Worm (Caenorhabditis elegans) whole organism, mixed stage, embryonic: ENCODE measurements around the gene alkb-8.

Source experiments
- M03D4.4 ChIP-seq: sonication (generic microtip); optimal IDR thresholded peaks from 2 replicates; lab custom pipeline; 2017; ENCODE audit warnings: mild to moderate bottlenecking, missing genetic modification characterization, missing compliant biosample characterization
- bed-3 ChIP-seq: fragments of 200-800 bp; sonication (Bioruptor generic); optimal IDR thresholded peaks from 3 replicates; lab custom pipeline; 2018; ENCODE audit warnings: mild to moderate bottlenecking, missing genetic modification characterization, moderate library complexity, missing compliant biosample characterization
- ceh-39 ChIP-seq: fragments of 150-350 bp; optimal IDR thresholded peaks from 2 replicates; lab custom pipeline; 2014; ENCODE audit warnings: missing biosample characterization, missing genetic modification characterization
- ceh-43 ChIP-seq: fragments of 200-800 bp; sonication (Bioruptor generic); optimal IDR thresholded peaks from 2 replicates; lab custom pipeline; 2018; ENCODE audit warnings: mild to moderate bottlenecking, missing genetic modification characterization, moderate library complexity, missing compliant biosample characterization
- ceh-83 ChIP-seq: fragments of 200-800 bp; sonication (Bioruptor generic); optimal IDR thresholded peaks from 2 replicates; lab custom pipeline; 2018; ENCODE audit warnings: mild to moderate bottlenecking, missing genetic modification characterization, missing compliant biosample characterization
- ces-1 ChIP-seq: fragments of 150-350 bp; optimal IDR thresholded peaks from 2 replicates; lab custom pipeline; 2014; ENCODE audit warnings: missing biosample characterization, missing genetic modification reagents, missing genetic modification characterization
- cnd-1 ChIP-seq: fragments of 200-800 bp; sonication (Bioruptor generic); optimal IDR thresholded peaks from 2 replicates; lab custom pipeline; 2018; ENCODE audit warnings: mild to moderate bottlenecking, missing genetic modification characterization, missing compliant biosample characterization
- drap-1 ChIP-seq: fragments of 200-800 bp; sonication (Bioruptor generic); optimal IDR thresholded peaks from 3 replicates; lab custom pipeline; 2018; ENCODE audit warnings: mild to moderate bottlenecking, missing genetic modification characterization, missing compliant biosample characterization
- elt-1 ChIP-seq: sonication (generic microtip); optimal IDR thresholded peaks from 2 replicates; lab custom pipeline; 2017; ENCODE audit warnings: missing genetic modification characterization, mild to moderate bottlenecking, missing compliant biosample characterization, antibody characterized with exemption, moderate library complexity, borderline replicate concordance; ENCODE audit not compliant: insufficient read depth
- elt-3 ChIP-seq: fragments of 150-350 bp; optimal IDR thresholded peaks from 2 replicates; lab custom pipeline; 2014; ENCODE audit warnings: missing biosample characterization, missing genetic modification characterization
- flh-1 ChIP-seq: fragments of 200-800 bp; sonication (Bioruptor generic); optimal IDR thresholded peaks from 2 replicates; lab custom pipeline; 2018; ENCODE audit warnings: mild to moderate bottlenecking, missing genetic modification characterization, moderate library complexity, missing compliant biosample characterization
- ham-2 ChIP-seq: fragments of 200-800 bp; sonication (Bioruptor generic); optimal IDR thresholded peaks from 2 replicates; lab custom pipeline; 2018; ENCODE audit warnings: mild to moderate bottlenecking, missing genetic modification characterization, missing compliant biosample characterization
- hlh-1 ChIP-seq: fragments of 150-350 bp; optimal IDR thresholded peaks from 2 replicates; lab custom pipeline; 2014; ENCODE audit warnings: missing biosample characterization, missing genetic modification reagents, missing genetic modification characterization
- lin-32 ChIP-seq: fragments of 200-800 bp; sonication (Bioruptor generic); optimal IDR thresholded peaks from 2 replicates; lab custom pipeline; 2018; ENCODE audit warnings: mild to moderate bottlenecking, missing genetic modification characterization, missing compliant biosample characterization
- lsy-2 ChIP-seq: fragments of 150-350 bp; optimal IDR thresholded peaks from 2 replicates; lab custom pipeline; 2014; ENCODE audit warnings: missing biosample characterization, missing genetic modification characterization
- mab-5 ChIP-seq: fragments of 150-350 bp; optimal IDR thresholded peaks from 2 replicates; lab custom pipeline; 2014; ENCODE audit warnings: missing biosample characterization, missing genetic modification characterization
- mep-1 ChIP-seq: fragments of 150-350 bp; optimal IDR thresholded peaks from 2 replicates; lab custom pipeline; 2017; ENCODE audit warnings: missing biosample characterization, missing genetic modification reagents, missing genetic modification characterization, inconsistent platforms
- mls-2 ChIP-seq: sonication (generic microtip); optimal IDR thresholded peaks from 2 replicates; lab custom pipeline; 2016; ENCODE audit warnings: mild to moderate bottlenecking, missing genetic modification characterization, moderate library complexity, missing compliant biosample characterization
- nhr-12 ChIP-seq: fragments of 150-350 bp; optimal IDR thresholded peaks from 2 replicates; lab custom pipeline; 2014; ENCODE audit warnings: missing biosample characterization, missing genetic modification characterization
- nhr-2 ChIP-seq: fragments of 150-350 bp; optimal IDR thresholded peaks from 2 replicates; lab custom pipeline; 2014; ENCODE audit warnings: missing biosample characterization, missing genetic modification characterization
- nhr-237 ChIP-seq: fragments of 150-350 bp; optimal IDR thresholded peaks from 2 replicates; lab custom pipeline; 2014; ENCODE audit warnings: missing biosample characterization, missing genetic modification characterization
- nhr-28 ChIP-seq: fragments of 150-350 bp; optimal IDR thresholded peaks from 2 replicates; lab custom pipeline; 2014; ENCODE audit warnings: missing biosample characterization, missing genetic modification characterization
- nhr-76 ChIP-seq: sonication (generic microtip); optimal IDR thresholded peaks from 2 replicates; lab custom pipeline; 2017; ENCODE audit warnings: missing biosample characterization, missing genetic modification characterization
- pha-4 ChIP-seq: fragments of 150-350 bp; optimal IDR thresholded peaks from 2 replicates; lab custom pipeline; 2018; ENCODE audit warnings: missing biosample characterization, missing genetic modification reagents, missing genetic modification characterization
- sem-2 ChIP-seq: fragments of 200-800 bp; sonication (Bioruptor generic); optimal IDR thresholded peaks from 2 replicates; lab custom pipeline; 2018; ENCODE audit warnings: mild to moderate bottlenecking, missing genetic modification characterization, missing compliant biosample characterization
- sptf-1 ChIP-seq: sonication (generic microtip); optimal IDR thresholded peaks from 2 replicates; lab custom pipeline; 2017; ENCODE audit warnings: mild to moderate bottlenecking, missing genetic modification characterization, moderate library complexity, missing compliant biosample characterization
- tbx-8 ChIP-seq: fragments of 200-800 bp; sonication (Bioruptor generic); optimal IDR thresholded peaks from 2 replicates; lab custom pipeline; 2018; ENCODE audit warnings: mild to moderate bottlenecking, missing genetic modification characterization, moderate library complexity, missing compliant biosample characterization
- unc-120 ChIP-seq: sonication (generic microtip); optimal IDR thresholded peaks from 2 replicates; lab custom pipeline; 2017; ENCODE audit warnings: missing genetic modification characterization, missing compliant biosample characterization; ENCODE audit not compliant: poor library complexity, severe bottlenecking
- unc-39 ChIP-seq: fragments of 150-350 bp; optimal IDR thresholded peaks from 2 replicates; lab custom pipeline; 2014; ENCODE audit warnings: missing biosample characterization, missing genetic modification characterization
- unc-62 ChIP-seq: fragments of 150-350 bp; optimal IDR thresholded peaks from 2 replicates; lab custom pipeline; 2014; ENCODE audit warnings: missing biosample characterization, missing genetic modification reagents, missing genetic modification characterization
- ztf-11 ChIP-seq: fragments of 150-350 bp; optimal IDR thresholded peaks from 2 replicates; lab custom pipeline; 2014; ENCODE audit warnings: missing biosample characterization, missing genetic modification characterization

Gene alkb-8

ce11 chrIII:3670984-3671383 lies 38.1 kb upstream of the alkb-8 start:
- TF ChIP-seq lsy-2 (tag; lab: Kevin White, UChicago) (no peak), ztf-11 (tag; lab: Kevin White, UChicago) (no peak), elt-3 (tag; lab: Kevin White, UChicago) (no peak), lin-32 (no peak), unc-62 (GFP tag; lab: Kevin White, UChicago) (no peak), mls-2 (tag; lab: Kevin White, UChicago) (no peak), nhr-12 (tag; lab: Kevin White, UChicago) (no peak)
- TF ChIP-seq, all 35 proteins: peak for 0

ce11 chrIII:3672839-3673238 lies 36.3 kb upstream of the alkb-8 start:
- peak; percentile 55 for TF ChIP-seq pha-4 (tag; lab: Kevin White, UChicago)
- peak; percentile 24 for TF ChIP-seq mls-2 (tag; lab: Kevin White, UChicago)
- TF ChIP-seq nhr-237 = peak; percentile 1
- TF ChIP-seq unc-120 (tag; lab: Kevin White, UChicago) = no peak
- peak; percentile 88 for TF ChIP-seq ces-1 (GFP tag; lab: Kevin White, UChicago)
- TF ChIP-seq drap-1 (GFP tag; lab: Kevin White, UChicago) = no peak
- no peak for TF ChIP-seq lin-32

- no peak for TF ChIP-seq mls-2 (tag; lab: Kevin White, UChicago)
- no peak for TF ChIP-seq ham-2 (GFP tag; lab: Kevin White, UChicago)
- TF ChIP-seq ces-1 (GFP tag; lab: Kevin White, UChicago) = no peak
- TF ChIP-seq drap-1 (GFP tag; lab: Kevin White, UChicago) = no peak
These were observed 35.0 kb upstream of the alkb-8 start for ce11 chrIII:3674149-3674548.

- TF ChIP-seq unc-39 (tag; lab: Kevin White, UChicago) = no peak
- TF ChIP-seq ceh-43 (GFP tag; lab: Kevin White, UChicago) = no peak
- no peak for TF ChIP-seq ceh-83 (GFP tag; lab: Kevin White, UChicago)
- no peak for TF ChIP-seq ztf-11 (tag; lab: Kevin White, UChicago)
- no peak for TF ChIP-seq elt-3 (tag; lab: Kevin White, UChicago)
- no peak for TF ChIP-seq hlh-1 (tag; lab: Kevin White, UChicago)
- TF ChIP-seq mab-5 (tag; lab: Kevin White, UChicago) = no peak
- TF ChIP-seq sem-2 (GFP tag; lab: Kevin White, UChicago) = no peak
- no peak for TF ChIP-seq lsy-2 (tag; lab: Kevin White, UChicago)
- TF ChIP-seq nhr-28 (tag; lab: Kevin White, UChicago) = no peak
- TF ChIP-seq nhr-12 (tag; lab: Kevin White, UChicago) = no peak
These were observed 33.6 kb upstream of the alkb-8 start for ce11 chrIII:3675480-3675879.

ce11 chrIII:3677378-3677777 lies 31.8 kb upstream of the alkb-8 start:
- TF ChIP-seq nhr-237 (no peak), pha-4 (tag; lab: Kevin White, UChicago) (peak; percentile 63), ces-1 (GFP tag; lab: Kevin White, UChicago) (peak; percentile 79), unc-120 (tag; lab: Kevin White, UChicago) (peak; percentile 77), mls-2 (tag; lab: Kevin White, UChicago) (peak; percentile 25), elt-1 (tag; lab: Kevin White, UChicago) (no peak), cnd-1 (tag; lab: Kevin White, UChicago) (no peak), bed-3 (GFP tag; lab: Kevin White, UChicago) (no peak), lin-32 (no peak), nhr-76 (no peak), elt-3 (tag; lab: Kevin White, UChicago) (no peak), tbx-8 (GFP tag; lab: Kevin White, UChicago) (no peak), hlh-1 (tag; lab: Kevin White, UChicago) (peak; percentile 36), ceh-39 (peak; percentile 25), flh-1 (GFP tag; lab: Kevin White, UChicago) (no peak), drap-1 (GFP tag; lab: Kevin White, UChicago) (no peak), ham-2 (GFP tag; lab: Kevin White, UChicago) (no peak), sptf-1 (tag; lab: Kevin White, UChicago) (peak; percentile 60), ceh-83 (GFP tag; lab: Kevin White, UChicago) (no peak), nhr-2 (tag; lab: Kevin White, UChicago) (no peak), ztf-11 (tag; lab: Kevin White, UChicago) (no peak), mep-1 (tag; lab: Kevin White, UChicago) (peak; percentile 56), nhr-28 (tag; lab: Kevin White, UChicago) (no peak), unc-39 (tag; lab: Kevin White, UChicago) (no peak), M03D4.4 (tag; lab: Kevin White, UChicago) (no peak)
